Fruit fly (Drosophila melanogaster) whole organism, prepupa: ENCODE results near the gene CG43658.

Experiments
- Blimp-1 ChIP-seq: fragments of 200-800 bp; sonication (Bioruptor generic); optimal IDR thresholded peaks from 3 replicates; lab custom pipeline; 2017; ENCODE audit warnings: missing biosample characterization, missing genetic modification characterization, mild to moderate bottlenecking, moderate library complexity, missing genetic modification reagents
- CG10631 ChIP-seq: fragments of 200-800 bp; sonication (Bioruptor generic); optimal IDR thresholded peaks from 2 replicates; lab custom pipeline; 2016; ENCODE audit warnings: missing biosample characterization, missing genetic modification characterization
- CG11902 ChIP-seq: fragments of 200-800 bp; sonication (Bioruptor generic); optimal IDR thresholded peaks from 3 replicates; lab custom pipeline; 2016; ENCODE audit warnings: missing biosample characterization, missing genetic modification characterization
- CG15336 ChIP-seq: fragments of 200-800 bp; sonication (Bioruptor generic); IDR thresholded peaks from 2 replicates; pipeline ENCODE4 v1.3.6; 2022; ENCODE audit warnings: missing biosample characterization, missing genetic modification characterization
- CG1621 ChIP-seq: fragments of 200-800 bp; sonication (Bioruptor generic); optimal IDR thresholded peaks from 3 replicates; lab custom pipeline; 2018; ENCODE audit warnings: missing biosample characterization, mild to moderate bottlenecking, missing genetic modification characterization
- CG16779 ChIP-seq: fragments of 200-800 bp; sonication (Bioruptor generic); optimal IDR thresholded peaks from 3 replicates; lab custom pipeline; 2017; ENCODE audit warnings: missing biosample characterization, mild to moderate bottlenecking, missing genetic modification characterization
- CG3032 ChIP-seq: fragments of 200-800 bp; optimal IDR thresholded peaks from 2 replicates; lab custom pipeline; 2019; ENCODE audit warnings: missing biosample characterization, mild to moderate bottlenecking, missing genetic modification characterization, moderate library complexity
- CG31627 ChIP-seq: fragments of 200-800 bp; sonication (Bioruptor generic); optimal IDR thresholded peaks from 3 replicates; lab custom pipeline; 2016; ENCODE audit warnings: missing biosample characterization, missing genetic modification characterization
- CG32006 ChIP-seq: fragments of 200-800 bp; sonication (Bioruptor generic); optimal IDR thresholded peaks from 3 replicates; lab custom pipeline; 2017; ENCODE audit warnings: missing biosample characterization, mild to moderate bottlenecking, missing genetic modification characterization
- CG34406 ChIP-seq: fragments of 200-800 bp; sonication (Bioruptor generic); optimal IDR thresholded peaks from 3 replicates; lab custom pipeline; 2016; ENCODE audit warnings: missing biosample characterization, missing genetic modification characterization
- CG4318 ChIP-seq: fragments of 200-800 bp; sonication (Bioruptor generic); optimal IDR thresholded peaks from 3 replicates; lab custom pipeline; 2017; ENCODE audit warnings: missing biosample characterization, mild to moderate bottlenecking, missing genetic modification characterization
- CG6163 ChIP-seq: fragments of 200-800 bp; sonication (Bioruptor generic); IDR thresholded peaks from 3 replicates; pipeline ENCODE4 v1.3.6; 2022; ENCODE audit warnings: missing biosample characterization, missing genetic modification characterization
- CG6792 ChIP-seq: fragments of 200-800 bp; sonication (Bioruptor generic); optimal IDR thresholded peaks from 3 replicates; lab custom pipeline; 2016; ENCODE audit warnings: missing biosample characterization, missing genetic modification characterization
- CG6808 ChIP-seq: fragments of 200-800 bp; sonication (Bioruptor generic); optimal IDR thresholded peaks from 3 replicates; lab custom pipeline; 2017; ENCODE audit warnings: missing biosample characterization, missing genetic modification characterization, mild to moderate bottlenecking, moderate library complexity, missing genetic modification reagents
- CG7368 ChIP-seq: fragments of 200-800 bp; sonication (Bioruptor generic); optimal IDR thresholded peaks from 3 replicates; lab custom pipeline; 2016; ENCODE audit warnings: missing biosample characterization, missing genetic modification characterization
- CG9139 ChIP-seq: fragments of 200-800 bp; sonication (Bioruptor generic); optimal IDR thresholded peaks from 3 replicates; lab custom pipeline; 2017; ENCODE audit warnings: missing biosample characterization, mild to moderate bottlenecking, missing genetic modification characterization
- Eip75B ChIP-seq: fragments of 200-800 bp; sonication (Bioruptor generic); optimal IDR thresholded peaks from 3 replicates; lab custom pipeline; 2016; ENCODE audit warnings: missing biosample characterization, missing genetic modification characterization
- Eip78C ChIP-seq: fragments of 200-800 bp; sonication (Bioruptor generic); peaks from one replicate; lab custom pipeline; 2016; ENCODE audit warnings: missing biosample characterization, missing genetic modification characterization
- Ets21C ChIP-seq: fragments of 200-800 bp; sonication (Bioruptor generic); optimal IDR thresholded peaks from 3 replicates; lab custom pipeline; 2016; ENCODE audit warnings: missing biosample characterization, missing genetic modification characterization
- Gug ChIP-seq: fragments of 200-800 bp; sonication (Bioruptor generic); IDR thresholded peaks from 2 replicates; pipeline ENCODE4 v1.3.6; 2022; ENCODE audit warnings: missing biosample characterization, missing genetic modification characterization
- Hr38 ChIP-seq: sonication (Bioruptor generic); optimal IDR thresholded peaks from 2 replicates; lab custom pipeline; 2016; ENCODE audit warnings: missing biosample characterization, missing genetic modification characterization
- Hr39 ChIP-seq: fragments of 200-800 bp; sonication (Bioruptor generic); optimal IDR thresholded peaks from 2 replicates; lab custom pipeline; 2016; ENCODE audit warnings: missing biosample characterization, missing genetic modification characterization
- Hr4 ChIP-seq: fragments of 200-800 bp; sonication (Bioruptor generic); optimal IDR thresholded peaks from 3 replicates; lab custom pipeline; 2016; ENCODE audit warnings: missing biosample characterization, missing genetic modification characterization
- Lpt ChIP-seq: fragments of 200-800 bp; sonication (Bioruptor generic); optimal IDR thresholded peaks from 3 replicates; lab custom pipeline; 2016; ENCODE audit warnings: missing biosample characterization, missing genetic modification characterization
- Met ChIP-seq: fragments of 200-800 bp; sonication (Bioruptor generic); optimal IDR thresholded peaks from 3 replicates; lab custom pipeline; 2016; ENCODE audit warnings: missing biosample characterization, missing genetic modification characterization
- Smox ChIP-seq: fragments of 200-800 bp; sonication (Bioruptor generic); optimal IDR thresholded peaks from 3 replicates; lab custom pipeline; 2016; ENCODE audit warnings: missing biosample characterization, missing genetic modification characterization
- Sox102F ChIP-seq: fragments of 200-800 bp; sonication (Bioruptor generic); optimal IDR thresholded peaks from 2 replicates; lab custom pipeline; 2016; ENCODE audit warnings: missing biosample characterization, mild to moderate bottlenecking, missing genetic modification characterization
- achi ChIP-seq: fragments of 200-800 bp; sonication (Bioruptor generic); optimal IDR thresholded peaks from 3 replicates; lab custom pipeline; 2016; ENCODE audit warnings: missing biosample characterization, missing genetic modification characterization
- acj6 ChIP-seq: fragments of 200-800 bp; sonication (Bioruptor generic); optimal IDR thresholded peaks from 3 replicates; lab custom pipeline; 2016; ENCODE audit warnings: missing biosample characterization, missing genetic modification characterization
- cyc ChIP-seq: fragments of 200-800 bp; sonication (Bioruptor generic); optimal IDR thresholded peaks from 3 replicates; lab custom pipeline; 2016; ENCODE audit warnings: missing biosample characterization, missing genetic modification characterization
- dsx ChIP-seq: fragments of 200-800 bp; optimal IDR thresholded peaks from 3 replicates; lab custom pipeline; 2019; ENCODE audit warnings: missing biosample characterization, mild to moderate bottlenecking, missing genetic modification characterization, moderate library complexity; ENCODE audit not compliant: poor library complexity, severe bottlenecking
- eg ChIP-seq: fragments of 200-800 bp; sonication (Bioruptor generic); IDR thresholded peaks from 3 replicates; pipeline ENCODE4 v1.3.6; 2022; ENCODE audit warnings: missing biosample characterization, missing genetic modification characterization
- esn ChIP-seq: fragments of 200-800 bp; sonication (Bioruptor generic); optimal IDR thresholded peaks from 2 replicates; lab custom pipeline; 2016; ENCODE audit warnings: missing biosample characterization, mild to moderate bottlenecking, missing genetic modification characterization, moderate library complexity
- fd85E ChIP-seq: fragments of 200-800 bp; sonication (Bioruptor generic); optimal IDR thresholded peaks from 3 replicates; lab custom pipeline; 2016; ENCODE audit warnings: missing biosample characterization, missing genetic modification characterization
- net ChIP-seq: fragments of 200-800 bp; sonication (Bioruptor generic); optimal IDR thresholded peaks from 3 replicates; lab custom pipeline; 2016; ENCODE audit warnings: missing biosample characterization, missing genetic modification characterization
- pdm3 ChIP-seq: fragments of 200-800 bp; sonication (Bioruptor generic); optimal IDR thresholded peaks from 3 replicates; lab custom pipeline; 2016; ENCODE audit warnings: missing biosample characterization, missing genetic modification characterization
- salr ChIP-seq, 2 experiments: fragments of 200-800 bp; sonication (Bioruptor generic); optimal IDR thresholded peaks; 3 replicates each; lab custom pipeline; 2016 to 2018; ENCODE audit warnings: missing biosample characterization in 2 of 2, missing genetic modification characterization in 2 of 2, mild to moderate bottlenecking in 1 of 2
- ss ChIP-seq, 2 experiments: fragments of 200-800 bp; sonication (Bioruptor generic); optimal IDR thresholded peaks; 2 replicates in 1 of 2; 3 replicates in 1 of 2; lab custom pipeline; 2017 to 2018; ENCODE audit warnings: mild to moderate bottlenecking in 2 of 2, missing biosample characterization in 2 of 2, missing genetic modification characterization in 2 of 2, moderate library complexity in 1 of 2
- svp ChIP-seq: fragments of 200-800 bp; sonication (Bioruptor generic); peaks from one replicate; lab custom pipeline; 2016; ENCODE audit warnings: missing biosample characterization, missing genetic modification characterization
- topi ChIP-seq: fragments of 200-800 bp; sonication (Bioruptor generic); optimal IDR thresholded peaks from 3 replicates; lab custom pipeline; 2016; ENCODE audit warnings: missing biosample characterization, missing genetic modification characterization

Gene CG43658

dm6 chrX:17455829-17456460, 105.0 kb downstream of the CG43658 start:
- TF ChIP-seq svp (peak; percentile 60), Hr4 (no peak), dsx (GFP tag; lab: Kevin White, UChicago) (peak; percentile 93), esn (GFP tag; lab: Kevin White, UChicago) (no peak)

- TF ChIP-seq CG6792 (GFP tag; lab: Kevin White, UChicago) (no peak), Ets21C (GFP tag; lab: Kevin White, UChicago) (no peak), Hr4 (no peak), CG4318 (GFP tag; lab: Kevin White, UChicago) (no peak), svp (peak; percentile 15), Blimp-1 (GFP tag; lab: Kevin White, UChicago) (no peak), cyc (GFP tag; lab: Kevin White, UChicago) (no peak), Hr38 (GFP tag; lab: Kevin White, UChicago) (no peak), Eip78C (GFP tag; lab: Kevin White, UChicago) (no peak)
Observed at dm6 chrX:17452443-17452842, 108.5 kb downstream of the CG43658 start, which contains the start of gene CG8568. Gene CG8568 (minus strand): TSS chrX:17452543.

dm6 chrX:17448674-17449073, 112.3 kb downstream of the CG43658 start, which contains the start of gene p-cup:
Gene p-cup (minus strand): TSS chrX:17448774.
- no peak for TF ChIP-seq Lpt (GFP tag; lab: Kevin White, UChicago)
- no peak for TF ChIP-seq CG10631 (GFP tag; lab: Kevin White, UChicago)
- TF ChIP-seq, all 60 proteins: peak for 0

- TF ChIP-seq Smox (no peak), achi (no peak), CG32006 (GFP tag; lab: Kevin White, UChicago) (no peak), dsx (GFP tag; lab: Kevin White, UChicago) (no peak)
- TF ChIP-seq, all 60 proteins: peak for 0
Observed at dm6 chrX:17443880-17444279, 117.1 kb downstream of the CG43658 start, which contains the start of the genes CG12994 and CG46464. Gene CG12994 (minus strand): TSS chrX:17443994. Gene CG46464 (minus strand): TSS chrX:17443994.

DNA sequence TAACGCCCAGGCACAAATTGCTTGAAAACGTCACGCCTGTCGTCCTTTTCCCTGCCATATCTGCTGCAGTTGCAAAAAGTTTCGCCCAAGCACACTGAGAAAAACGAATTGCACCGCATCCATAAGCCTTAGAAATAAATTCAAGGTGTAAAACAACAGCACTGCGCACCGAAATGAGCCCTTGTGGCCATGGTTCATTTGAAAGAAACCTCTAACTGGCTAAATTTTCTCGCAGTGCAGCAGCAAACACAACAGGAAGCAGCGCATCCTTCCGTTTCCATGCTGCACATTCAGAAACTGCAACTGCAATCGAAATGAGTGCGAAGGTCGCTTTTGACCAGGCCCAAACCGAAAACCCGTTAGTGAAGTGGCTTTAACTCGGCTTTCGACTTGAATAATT, 136.6 kb downstream of the CG43658 start:
- peak; percentile 28 for TF ChIP-seq topi (GFP tag; lab: Kevin White, UChicago)
- no peak for TF ChIP-seq CG34406 (GFP tag; lab: Kevin White, UChicago)
- no peak for TF ChIP-seq CG16779 (tag; lab: Kevin White, UChicago)
- no peak for TF ChIP-seq esn (GFP tag; lab: Kevin White, UChicago)
- peak; percentile 23 for TF ChIP-seq acj6 (GFP tag; lab: Kevin White, UChicago)
- peak; percentile 19 for TF ChIP-seq CG11902 (GFP tag; lab: Kevin White, UChicago)
- TF ChIP-seq CG10631 (GFP tag; lab: Kevin White, UChicago), result peak; percentile 34
- TF ChIP-seq CG1621 (tag; lab: Kevin White, UChicago), result peak; percentile 6
- peak; percentile 20 for TF ChIP-seq cyc (GFP tag; lab: Kevin White, UChicago)
- TF ChIP-seq Eip78C (GFP tag; lab: Kevin White, UChicago), result peak; percentile 49
- peak; percentile 34 for TF ChIP-seq CG7368 (GFP tag; lab: Kevin White, UChicago)
- TF ChIP-seq Sox102F, result peak; percentile 3
- no peak for TF ChIP-seq dsx (GFP tag; lab: Kevin White, UChicago)
- TF ChIP-seq salr (GFP tag; optimal IDR thresholded peaks at IDR 0.05; lab: Kevin White, UChicago), result no peak
- no peak for TF ChIP-seq ss (GFP tag; optimal IDR thresholded peaks at IDR 0.05; lab: Kevin White, UChicago)
- no peak for TF ChIP-seq Blimp-1 (GFP tag; lab: Kevin White, UChicago)
- TF ChIP-seq CG15336, result peak; percentile 43; the same call in 1 of the 2 replicates
- peak; percentile 66; the same call in 2 of the 3 replicates for TF ChIP-seq CG6163 (GFP tag; lab: Robert Waterston, UW)
- no peak for TF ChIP-seq CG4318 (GFP tag; lab: Kevin White, UChicago)
- TF ChIP-seq CG32006 (GFP tag; lab: Kevin White, UChicago), result peak; percentile 22
- TF ChIP-seq Ets21C (GFP tag; lab: Kevin White, UChicago), result no peak
- TF ChIP-seq CG6808 (GFP tag; lab: Kevin White, UChicago), result no peak
- TF ChIP-seq Smox, result no peak
- no peak for TF ChIP-seq Gug
- no peak for TF ChIP-seq CG6792 (GFP tag; lab: Kevin White, UChicago)
- peak; percentile 31 for TF ChIP-seq Hr39
- TF ChIP-seq CG31627 (GFP tag; lab: Kevin White, UChicago), result peak; percentile 20
- no peak for TF ChIP-seq net
- no peak for TF ChIP-seq Eip75B
- no peak for TF ChIP-seq Lpt (GFP tag; lab: Kevin White, UChicago)
- TF ChIP-seq pdm3 (GFP tag; lab: Kevin White, UChicago), result peak; percentile 15
- TF ChIP-seq CG3032 (tag; lab: Kevin White, UChicago), result no peak
- no peak for TF ChIP-seq CG9139 (GFP tag; lab: Kevin White, UChicago)
- TF ChIP-seq fd85E (GFP tag; lab: Kevin White, UChicago), result no peak
- no peak for TF ChIP-seq Hr38 (GFP tag; lab: Kevin White, UChicago)
- no peak for TF ChIP-seq eg (GFP tag; lab: Robert Waterston, UW)
- TF ChIP-seq Met, result peak; percentile 25
